Fruit fly (Drosophila melanogaster): ENCODE measurements around the gene Fadd.

Fadd gene

dm6 chr3R:22039480-22039879 lies 5.2 kb downstream of the Fadd start (continued):
- TF ChIP-seq Fer3 (tag; optimal IDR thresholded peaks at IDR 0.05) (no peak), CG14710 (tag; optimal IDR thresholded peaks at IDR 0.05) (peak; percentile 18), CG9797 (GFP tag; optimal IDR thresholded peaks at IDR 0.05) (no peak), Jarid2 (GFP tag; optimal IDR thresholded peaks at IDR 0.05) (no peak), ATbp (GFP tag; optimal IDR thresholded peaks at IDR 0.05) (peak; percentile 58), Rfx (GFP tag; IDR thresholded peaks at IDR 0.05) (0 out of 2 replicates have a peak, but pooled peaks have one; percentile 21), sim (GFP tag; IDR thresholded peaks at IDR 0.05) (peak; percentile 74; the same call in 1 of the 2 replicates), CG1529 (GFP tag; optimal IDR thresholded peaks at IDR 0.05) (peak; percentile 43), CG32532 (GFP tag; IDR thresholded peaks at IDR 0.05) (peak; percentile 27; the same call in 1 of the 2 replicates), CG3847 (GFP tag; IDR thresholded peaks at IDR 0.05) (peak; percentile 34; the same call in 1 of the 2 replicates), Pdp1 (GFP tag; optimal IDR thresholded peaks at IDR 0.05) (peak in 1 of 2 experiments; percentile 40), CG12391 (tag; optimal IDR thresholded peaks at IDR 0.05) (peak; percentile 61), CG9727 (GFP tag; optimal IDR thresholded peaks at IDR 0.05) (peak; percentile 26), zfh1 (GFP tag; IDR thresholded peaks at IDR 0.05) (peak; percentile 86), seq (GFP tag; IDR thresholded peaks at IDR 0.05) (peak; percentile 35; the same call in 1 of the 2 replicates), ken (GFP tag; IDR thresholded peaks at IDR 0.05) (peak; percentile 61; the same call in 1 of the 3 replicates), row (GFP tag; IDR thresholded peaks at IDR 0.05) (peak; percentile 78), bcd (GFP tag; optimal IDR thresholded peaks at IDR 0.05) (peak; percentile 39), CG14014 (GFP tag; IDR thresholded peaks at IDR 0.05) (peak; percentile 48), hkb (optimal IDR thresholded peaks at IDR 0.05) (no peak), hkb (GFP tag; IDR thresholded peaks at IDR 0.05) (peak; percentile 83), CG10543 (GFP tag; optimal IDR thresholded peaks at IDR 0.05) (no peak), CG13624 (GFP tag; optimal IDR thresholded peaks at IDR 0.05) (peak; percentile 2), CG30431 (GFP tag; optimal IDR thresholded peaks at IDR 0.05) (peak; percentile 4), CG13424 (tag; optimal IDR thresholded peaks at IDR 0.05) (peak; percentile 53), CG7357 (GFP tag; IDR thresholded peaks at IDR 0.05) (0 out of 3 replicates have a peak, but pooled peaks have one; percentile 17), Med (GFP tag) (peak; percentile 79), CG8290 (GFP tag; optimal IDR thresholded peaks at IDR 0.05) (no peak), CG8290 (tag; optimal IDR thresholded peaks at IDR 0.05) (no peak), CG17328 (GFP tag; IDR thresholded peaks at IDR 0.05) (peak; percentile 78), Ets65A (GFP tag) (peak; percentile 33), CG7928 (GFP tag; optimal IDR thresholded peaks at IDR 0.05) (no peak), CG14860 (GFP tag; IDR thresholded peaks at IDR 0.05; ENCODE audit: partially characterized antibody) (no peak), stc (GFP tag; IDR thresholded peaks at IDR 0.05) (peak; percentile 82), CG17361 (GFP tag; IDR thresholded peaks at IDR 0.05) (0 out of 3 replicates have a peak, but pooled peaks have one; percentile 42), yki (optimal IDR thresholded peaks at IDR 0.05) (no peak), Xbp1 (GFP tag; optimal IDR thresholded peaks at IDR 0.05) (peak; percentile 61), CG8388 (GFP tag; optimal IDR thresholded peaks at IDR 0.05) (peak; percentile 24), CG30020 (tag; optimal IDR thresholded peaks at IDR 0.05) (no peak), CG1602 (GFP tag; optimal IDR thresholded peaks at IDR 0.05) (peak; percentile 20), Kr (GFP tag; optimal IDR thresholded peaks at IDR 0.05) (no peak), ap (GFP tag; IDR thresholded peaks at IDR 0.05) (peak; percentile 70), Six4 (GFP tag; optimal IDR thresholded peaks at IDR 0.05) (no peak), wor (GFP tag; IDR thresholded peaks at IDR 0.05) (peak; percentile 43), Fer1 (GFP tag; optimal IDR thresholded peaks at IDR 0.05) (peak; percentile 6), H2.0 (GFP tag; IDR thresholded peaks at IDR 0.05) (peak; percentile 71), z (GFP tag; IDR thresholded peaks at IDR 0.05) (no peak), crp (GFP tag; optimal IDR thresholded peaks at IDR 0.05) (peak in 1 of 2 experiments; percentile 10), Sry-β (GFP tag; optimal IDR thresholded peaks at IDR 0.05) (no peak), CG32767 (GFP tag; IDR thresholded peaks at IDR 0.05) (peak; percentile 65), al (GFP tag; IDR thresholded peaks at IDR 0.05) (no peak), CG17829 (tag; optimal IDR thresholded peaks at IDR 0.05) (peak; percentile 33)

Data from whole organism, embryonic.